Fruit fly (Drosophila melanogaster): Measurements from ENCODE around the gene CG18135.

DNA sequence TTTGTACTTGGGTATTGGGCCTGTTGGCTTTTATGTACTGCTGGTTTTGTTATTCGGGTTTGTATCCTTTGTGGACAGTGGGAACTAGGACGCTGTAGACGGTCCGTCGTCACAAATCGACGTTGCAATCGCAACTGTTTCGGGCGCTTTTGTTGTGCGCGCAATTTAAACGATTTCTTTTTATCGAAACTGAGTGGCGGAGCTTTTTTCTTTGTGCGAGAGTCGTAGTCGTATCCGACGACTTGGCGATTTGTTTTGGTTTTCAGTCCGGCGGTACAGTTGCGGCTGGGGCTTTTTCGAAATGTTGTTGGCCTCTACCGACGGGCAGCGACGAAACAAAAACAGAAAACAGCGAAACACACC lies 2.4 kb downstream of the CG18135 start:
- TF ChIP-seq Myc (optimal IDR thresholded peaks at IDR 0.05) (no peak), h (optimal IDR thresholded peaks at IDR 0.05) (no peak), Sin3A (optimal IDR thresholded peaks at IDR 0.05) (no peak), ttk (optimal IDR thresholded peaks at IDR 0.05) (no peak), psq (optimal IDR thresholded peaks at IDR 0.05) (no peak), insv (optimal IDR thresholded peaks at IDR 0.05) (no peak)
